Worm (Caenorhabditis elegans): ENCODE results near the gene dhs-17.
"Not testable (repeated sequence)": the region's sequence is repeated elsewhere in the genome, so short reads cannot be mapped to it uniquely, and the experiment has no call there.

The dhs-17 gene

ce11 chrV:6034714-6035113 is at the start of gene dhs-17:
Gene dhs-17, minus strand, starts transcription at chrV:6034814.
- no peak for TF ChIP-seq tbx-2 (tag; optimal IDR thresholded peaks at IDR 0.05)
- no peak for TF ChIP-seq sea-2 (GFP tag; optimal IDR thresholded peaks at IDR 0.05)
- TF ChIP-seq ZK546.5 (tag; optimal IDR thresholded peaks at IDR 0.05) = no peak
- TF ChIP-seq aly-2 (tag; optimal IDR thresholded peaks at IDR 0.05) = no peak
- TF ChIP-seq nhr-11 (tag; optimal IDR thresholded peaks at IDR 0.05) = no peak
- no peak for TF ChIP-seq unc-39 (tag; optimal IDR thresholded peaks at IDR 0.05)
- TF ChIP-seq pha-4 (tag; optimal IDR thresholded peaks at IDR 0.05) = no peak
- no peak for TF ChIP-seq ztf-11 (tag; optimal IDR thresholded peaks at IDR 0.05)
- no peak for TF ChIP-seq nhr-25 (tag; optimal IDR thresholded peaks at IDR 0.05)
- no peak for TF ChIP-seq nhr-12 (tag; optimal IDR thresholded peaks at IDR 0.05)
- no peak for TF ChIP-seq ztf-4 (tag; optimal IDR thresholded peaks at IDR 0.05)

DNA sequence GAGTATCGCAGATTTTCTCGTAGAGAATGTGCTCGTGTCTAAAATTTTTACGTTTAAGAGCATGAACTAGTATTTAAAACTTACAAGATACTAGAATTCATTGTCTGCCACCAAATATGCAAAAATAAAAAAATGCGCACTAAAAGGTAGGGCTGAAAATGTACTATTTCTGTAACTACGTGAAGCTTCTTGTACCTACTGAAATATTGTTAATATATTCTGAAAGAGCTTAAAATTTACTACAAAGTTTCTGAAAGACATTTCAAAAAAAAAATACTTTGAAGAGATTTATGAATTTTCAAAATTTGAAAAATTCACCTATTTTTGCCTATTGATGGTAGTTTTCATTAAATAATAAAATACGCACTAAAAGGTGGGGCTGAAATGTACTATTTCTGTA is 35.4 kb upstream of the dhs-17 start, which contains the start of gene fbxa-214:
TSS of gene fbxa-214 (minus strand) at position 101 of the 400 bp plus-strand sequence.
- TF ChIP-seq ceh-82, tbx-2, elt-2 (tag; optimal IDR thresholded peaks at IDR 0.05): not testable (repeated sequence)

DNA sequence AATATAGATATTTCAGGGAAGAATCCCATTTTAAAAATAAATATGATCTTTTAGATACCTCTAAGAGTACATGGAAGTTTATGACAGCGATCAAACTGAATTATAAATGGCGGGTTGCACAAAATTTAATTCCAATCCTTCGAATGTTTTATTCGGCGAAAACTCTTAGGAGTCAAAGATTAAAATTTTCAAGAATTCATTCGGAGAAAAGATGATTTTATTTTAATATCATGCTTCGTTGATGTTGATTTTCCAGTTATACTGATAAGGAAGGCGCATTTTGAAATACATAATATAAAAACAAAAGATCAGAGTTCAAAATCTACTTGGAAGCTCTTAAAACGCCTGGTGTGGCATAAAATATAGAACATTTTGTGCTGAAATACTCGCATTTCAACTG is 32.5 kb upstream of the dhs-17 start, which contains the start of gene srh-10:
TSS of gene srh-10 (minus strand) at position 29 of the 400 bp plus-strand sequence.
- TF ChIP-seq elt-3 (tag; optimal IDR thresholded peaks at IDR 0.05) (no peak), R02D3.7 (tag; optimal IDR thresholded peaks at IDR 0.05) (no peak), nhr-28 (tag; optimal IDR thresholded peaks at IDR 0.05) (no peak), jun-1 (tag; optimal IDR thresholded peaks at IDR 0.05) (no peak), lsy-12 (tag; optimal IDR thresholded peaks at IDR 0.05) (no peak), mdl-1 (tag; optimal IDR thresholded peaks at IDR 0.05) (no peak), egl-27 (tag; optimal IDR thresholded peaks at IDR 0.05) (no peak), pha-4 (tag; optimal IDR thresholded peaks at IDR 0.05) (no peak), mml-1 (tag; optimal IDR thresholded peaks at IDR 0.05) (no peak), zag-1 (tag; optimal IDR thresholded peaks at IDR 0.05) (no peak), pqm-1 (tag; optimal IDR thresholded peaks at IDR 0.05) (no peak)

- TF ChIP-seq egl-27 (tag; optimal IDR thresholded peaks at IDR 0.05) = no peak
- no peak for TF ChIP-seq pqm-1 (tag; optimal IDR thresholded peaks at IDR 0.05)
- no peak for TF ChIP-seq nhr-76 (tag; optimal IDR thresholded peaks at IDR 0.05)
- no peak for TF ChIP-seq mml-1 (tag; optimal IDR thresholded peaks at IDR 0.05)
- TF ChIP-seq zag-1 (tag; optimal IDR thresholded peaks at IDR 0.05) = no peak
- no peak for TF ChIP-seq aly-2 (tag; optimal IDR thresholded peaks at IDR 0.05)
- TF ChIP-seq lin-39 (tag; optimal IDR thresholded peaks at IDR 0.05) = no peak
- no peak for TF ChIP-seq egl-5 (tag; optimal IDR thresholded peaks at IDR 0.05)
- no peak for TF ChIP-seq nhr-237 (tag; optimal IDR thresholded peaks at IDR 0.05)
These were observed 28.7 kb upstream of the dhs-17 start, which contains the start of gene Y38A10A.2 for ce11 chrV:6063330-6063729. Gene Y38A10A.2, minus strand, starts transcription at chrV:6063430.

DNA sequence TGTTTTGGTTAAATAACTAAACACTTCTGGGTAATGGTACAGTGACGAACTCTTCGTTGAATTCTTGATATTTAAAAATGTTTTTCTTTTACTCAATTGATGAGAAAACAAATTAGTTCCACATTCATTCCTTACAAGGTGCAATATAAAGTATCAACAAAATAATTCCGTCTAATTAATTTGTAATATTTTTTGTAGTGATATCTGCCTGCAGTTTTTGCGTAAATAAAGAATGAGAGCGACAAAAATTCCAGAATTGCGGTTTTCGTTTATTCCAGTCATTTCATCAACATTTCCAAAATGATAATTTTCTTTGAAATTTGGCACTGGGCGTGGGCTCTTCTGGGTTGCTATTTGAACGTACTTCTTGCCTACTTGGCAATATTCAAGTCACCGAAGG is 20.7 kb upstream of the dhs-17 start, which contains the start of gene srd-20:
TSS of gene srd-20 (plus strand) at position 301 of the 400 bp plus-strand sequence.
- no peak for TF ChIP-seq ceh-9 (tag; optimal IDR thresholded peaks at IDR 0.05)
- TF ChIP-seq pha-4 (tag; optimal IDR thresholded peaks at IDR 0.05) = no peak
- TF ChIP-seq ztf-4 (tag; optimal IDR thresholded peaks at IDR 0.05) = no peak
- TF ChIP-seq skn-1 (tag; optimal IDR thresholded peaks at IDR 0.05) = no peak
- TF ChIP-seq nhr-25 (tag; optimal IDR thresholded peaks at IDR 0.05) = no peak
- TF ChIP-seq aly-2 (tag; optimal IDR thresholded peaks at IDR 0.05) = no peak
- TF ChIP-seq nhr-237 (tag; optimal IDR thresholded peaks at IDR 0.05) = no peak
- no peak for TF ChIP-seq lin-39 (tag; optimal IDR thresholded peaks at IDR 0.05)
- no peak for TF ChIP-seq jun-1 (tag; optimal IDR thresholded peaks at IDR 0.05)
- no peak for TF ChIP-seq R02D3.7 (tag; optimal IDR thresholded peaks at IDR 0.05)
- TF ChIP-seq egl-5 (tag; optimal IDR thresholded peaks at IDR 0.05) = no peak

ce11 chrV:6053188-6053687 is 18.6 kb upstream of the dhs-17 start, which contains the start of gene seip-1:
Gene seip-1, minus strand, starts transcription at chrV:6053238.
- TF ChIP-seq lsy-12 (tag; optimal IDR thresholded peaks at IDR 0.05) = peak; percentile 25
- TF ChIP-seq egl-5 (tag; optimal IDR thresholded peaks at IDR 0.05) = peak; percentile 41
- TF ChIP-seq daf-12 (tag; optimal IDR thresholded peaks at IDR 0.05) = no peak
- peak; percentile 90 for TF ChIP-seq pha-4 (tag; optimal IDR thresholded peaks at IDR 0.05)
- TF ChIP-seq fos-1 (tag; optimal IDR thresholded peaks at IDR 0.05) = peak; percentile 33
- TF ChIP-seq lin-39 (tag; optimal IDR thresholded peaks at IDR 0.05) = peak; percentile 89
- TF ChIP-seq elt-3 (tag; optimal IDR thresholded peaks at IDR 0.05) = no peak
- no peak for TF ChIP-seq nhr-77 (tag; optimal IDR thresholded peaks at IDR 0.05)
- TF ChIP-seq ceh-16 (tag; optimal IDR thresholded peaks at IDR 0.05) = no peak
- TF ChIP-seq ztf-11 (tag; optimal IDR thresholded peaks at IDR 0.05) = no peak
- peak; percentile 79 for TF ChIP-seq elt-2 (tag; optimal IDR thresholded peaks at IDR 0.05)
- TF ChIP-seq ztf-4 (tag; optimal IDR thresholded peaks at IDR 0.05) = no peak
- TF ChIP-seq mml-1 (tag; optimal IDR thresholded peaks at IDR 0.05) = no peak
- TF ChIP-seq snpc-4 (tag; optimal IDR thresholded peaks at IDR 0.05) = peak; percentile 82
- TF ChIP-seq nhr-237 (tag; optimal IDR thresholded peaks at IDR 0.05) = no peak
- TF ChIP-seq nfya-1 (tag; optimal IDR thresholded peaks at IDR 0.05; ENCODE audit: insufficient read depth) = peak; percentile 87
- TF ChIP-seq unc-39 (tag; optimal IDR thresholded peaks at IDR 0.05) = no peak
- peak; percentile 89 for TF ChIP-seq skn-1 (tag; optimal IDR thresholded peaks at IDR 0.05)
- TF ChIP-seq ZK546.5 (tag; optimal IDR thresholded peaks at IDR 0.05) = no peak
- no peak for TF ChIP-seq ceh-82 (tag; optimal IDR thresholded peaks at IDR 0.05)
- peak; percentile 6 for TF ChIP-seq nhr-43 (tag; optimal IDR thresholded peaks at IDR 0.05; ENCODE audit: poor library complexity, severe bottlenecking)
- no peak for TF ChIP-seq elt-1 (tag; optimal IDR thresholded peaks at IDR 0.05)
- TF ChIP-seq unc-62 (GFP tag; optimal IDR thresholded peaks at IDR 0.05) = peak; percentile 30
- TF ChIP-seq ceh-9 (tag; optimal IDR thresholded peaks at IDR 0.05) = no peak
- TF ChIP-seq jun-1 (tag; optimal IDR thresholded peaks at IDR 0.05) = peak; percentile 79
- TF ChIP-seq aly-2 (tag; optimal IDR thresholded peaks at IDR 0.05) = no peak
- peak; percentile 32 for TF ChIP-seq egl-27 (tag; optimal IDR thresholded peaks at IDR 0.05)
